Fruit fly (Drosophila melanogaster) whole organism, embryonic: Measurements from ENCODE around the gene U2af50.
A peak's percentile ranks its signal among the peaks of the same experiment; 100 is the strongest.

Experiments
- Ada2b ChIP-seq: fragments of 200-800 bp; sonication (Bioruptor generic); IDR thresholded peaks from 2 replicates; pipeline ENCODE4 v1.3.6; 2022; ENCODE audit warnings: missing biosample characterization, missing genetic modification characterization
- CG11696 ChIP-seq: fragments of 200-800 bp; sonication (Bioruptor generic); IDR thresholded peaks from 2 replicates; pipeline ENCODE4 v1.3.6; 2022; ENCODE audit warnings: missing biosample characterization, missing genetic modification characterization
- CG12071 ChIP-seq: fragments of 200-800 bp; sonication (Bioruptor generic); optimal IDR thresholded peaks from 3 replicates; lab custom pipeline; 2018; ENCODE audit warnings: missing biosample characterization, mild to moderate bottlenecking, missing genetic modification characterization
- CG13894 ChIP-seq: fragments of 200-800 bp; sonication (Bioruptor generic); optimal IDR thresholded peaks from 3 replicates; lab custom pipeline; 2018; ENCODE audit warnings: missing biosample characterization, mild to moderate bottlenecking, missing genetic modification characterization, moderate library complexity
- CG14050 ChIP-seq: fragments of 200-800 bp; sonication (Bioruptor generic); IDR thresholded peaks from 3 replicates; pipeline ENCODE4 v1.3.6; 2022; ENCODE audit warnings: missing biosample characterization, missing genetic modification characterization
- CG15269 ChIP-seq: fragments of 200-800 bp; sonication (Bioruptor generic); optimal IDR thresholded peaks from 2 replicates; lab custom pipeline; 2018; ENCODE audit warnings: missing biosample characterization, mild to moderate bottlenecking, missing genetic modification characterization, moderate library complexity
- CG15514 ChIP-seq: fragments of 200-800 bp; sonication (Bioruptor generic); optimal IDR thresholded peaks from 3 replicates; lab custom pipeline; 2017; ENCODE audit warnings: missing biosample characterization, missing genetic modification characterization, mild to moderate bottlenecking, moderate library complexity, missing genetic modification reagents
- CG16779 ChIP-seq: fragments of 200-800 bp; sonication (Bioruptor generic); IDR thresholded peaks from 2 replicates; pipeline ENCODE4 v1.3.6; 2022; ENCODE audit warnings: missing biosample characterization, missing genetic modification characterization
- CG1792 ChIP-seq: fragments of 200-800 bp; sonication (Bioruptor generic); optimal IDR thresholded peaks from 2 replicates; lab custom pipeline; 2016; ENCODE audit warnings: missing biosample characterization, missing genetic modification characterization
- CG18011 ChIP-seq: fragments of 200-800 bp; sonication (Bioruptor generic); optimal IDR thresholded peaks from 2 replicates; lab custom pipeline; 2017; ENCODE audit warnings: missing biosample characterization, missing genetic modification characterization, mild to moderate bottlenecking, moderate library complexity, missing genotype
- CG18599 ChIP-seq: fragments of 200-800 bp; sonication (Bioruptor generic); optimal IDR thresholded peaks from 3 replicates; lab custom pipeline; 2017; ENCODE audit warnings: missing biosample characterization, missing genetic modification characterization, mild to moderate bottlenecking, moderate library complexity, missing genetic modification reagents
- CG2678 ChIP-seq: fragments of 200-800 bp; sonication (Bioruptor generic); optimal IDR thresholded peaks from 3 replicates; lab custom pipeline; 2019; ENCODE audit warnings: missing biosample characterization, mild to moderate bottlenecking, missing genetic modification characterization, moderate library complexity
- CG30403 ChIP-seq: fragments of 200-800 bp; sonication (Bioruptor generic); optimal IDR thresholded peaks from 3 replicates; lab custom pipeline; 2016; ENCODE audit warnings: missing biosample characterization, missing genetic modification characterization
- CG31365 ChIP-seq: fragments of 200-800 bp; sonication (Bioruptor generic); optimal IDR thresholded peaks from 2 replicates; lab custom pipeline; 2018; ENCODE audit warnings: missing biosample characterization, mild to moderate bottlenecking, missing genetic modification characterization
- CG32772 ChIP-seq: fragments of 200-800 bp; sonication (Bioruptor generic); IDR thresholded peaks from 2 replicates; pipeline ENCODE4 v1.3.6; 2022; ENCODE audit warnings: missing biosample characterization, missing genetic modification characterization
- CG3838 ChIP-seq: fragments of 200-800 bp; sonication (Bioruptor generic); optimal IDR thresholded peaks from 3 replicates; lab custom pipeline; 2016; ENCODE audit warnings: missing biosample characterization, missing genetic modification characterization
- CG4360 ChIP-seq: fragments of 200-800 bp; sonication (Bioruptor generic); IDR thresholded peaks from 2 replicates; pipeline ENCODE4 v1.3.6; 2022; ENCODE audit warnings: missing biosample characterization, missing genetic modification characterization
- CG4854 ChIP-seq: fragments of 200-800 bp; sonication (Bioruptor generic); optimal IDR thresholded peaks from 2 replicates; lab custom pipeline; 2016; ENCODE audit warnings: missing biosample characterization, missing genetic modification characterization, inconsistent platforms
- CG7357 ChIP-seq: fragments of 200-800 bp; sonication (Bioruptor generic); IDR thresholded peaks from 3 replicates; pipeline ENCODE4 v1.3.6; 2022; ENCODE audit warnings: missing biosample characterization, missing genetic modification characterization
- CG7372 ChIP-seq: fragments of 200-800 bp; sonication (Bioruptor generic); IDR thresholded peaks from 2 replicates; pipeline ENCODE4 v1.3.6; 2022; ENCODE audit warnings: missing biosample characterization, missing genetic modification characterization
- CG7839 ChIP-seq: fragments of 200-800 bp; sonication (Bioruptor generic); optimal IDR thresholded peaks from 3 replicates; lab custom pipeline; 2018; ENCODE audit warnings: missing biosample characterization, mild to moderate bottlenecking, missing genetic modification characterization, moderate library complexity
- D ChIP-seq, 2 experiments: fragments of 200-800 bp in 1 of 2; fragments of >200 bp in 1 of 2; sonication (Bioruptor generic) in 1 of 2; optimal IDR thresholded peaks; 2 replicates in 1 of 2; 3 replicates in 1 of 2; lab custom pipeline; 2017; ENCODE audit warnings: mild to moderate bottlenecking in 1 of 2, missing biosample characterization in 1 of 2, missing genetic modification characterization in 1 of 2, missing genetic modification reagents in 1 of 2
- Doc3 ChIP-seq: fragments of 200-800 bp; sonication (Bioruptor generic); IDR thresholded peaks from 3 replicates; pipeline ENCODE4 v1.3.6; 2022; ENCODE audit warnings: missing biosample characterization, missing genetic modification characterization; ENCODE audit not compliant: partially characterized antibody
- Drgx ChIP-seq: fragments of 200-800 bp; sonication (Bioruptor generic); IDR thresholded peaks from 2 replicates; pipeline ENCODE4 v1.3.6; 2022; ENCODE audit warnings: missing biosample characterization, missing genetic modification characterization
- E2f1 ChIP-seq: fragments of 200-800 bp; sonication (Bioruptor generic); IDR thresholded peaks from 2 replicates; pipeline ENCODE4 v1.3.6; 2022; ENCODE audit warnings: missing biosample characterization, missing genetic modification characterization
- HHEX ChIP-seq: fragments of 200-800 bp; sonication (Bioruptor generic); optimal IDR thresholded peaks from 3 replicates; lab custom pipeline; 2017; ENCODE audit warnings: missing biosample characterization, mild to moderate bottlenecking, missing genetic modification characterization, missing genetic modification reagents
- Lim3 ChIP-seq: fragments of 200-800 bp; sonication (Bioruptor generic); IDR thresholded peaks from 2 replicates; pipeline ENCODE4 v1.3.6; 2022; ENCODE audit warnings: missing biosample characterization, missing genetic modification characterization
- MBD-R2 ChIP-seq: fragments of 200-800 bp; sonication (Bioruptor generic); IDR thresholded peaks from 2 replicates; pipeline ENCODE4 v1.3.6; 2022; ENCODE audit warnings: missing biosample characterization, missing genetic modification characterization
- Neu2 ChIP-seq: fragments of 200-800 bp; sonication (Bioruptor generic); optimal IDR thresholded peaks from 3 replicates; lab custom pipeline; 2016; ENCODE audit warnings: missing biosample characterization, missing genetic modification characterization, borderline replicate concordance
- Ravus ChIP-seq: fragments of 200-800 bp; sonication (Bioruptor generic); IDR thresholded peaks from 2 replicates; pipeline ENCODE4 v1.3.6; 2022; ENCODE audit warnings: missing biosample characterization, missing genetic modification characterization
- Scr ChIP-seq: fragments of 200-800 bp; sonication (Bioruptor generic); IDR thresholded peaks from 2 replicates; pipeline ENCODE4 v1.3.6; 2022; ENCODE audit warnings: missing biosample characterization, missing genetic modification characterization; ENCODE audit not compliant: partially characterized antibody
- Sox100B ChIP-seq: fragments of 200-800 bp; sonication (Bioruptor generic); optimal IDR thresholded peaks from 3 replicates; lab custom pipeline; 2018; ENCODE audit warnings: missing biosample characterization, mild to moderate bottlenecking, missing genetic modification characterization
- ase ChIP-seq: fragments of 200-800 bp; sonication (Bioruptor generic); IDR thresholded peaks from 3 replicates; pipeline ENCODE4 v1.3.6; 2022; ENCODE audit warnings: missing biosample characterization, missing genetic modification characterization
- ash1 ChIP-seq: fragments of 200-800 bp; sonication (Bioruptor generic); optimal IDR thresholded peaks from 2 replicates; lab custom pipeline; 2018; ENCODE audit warnings: missing biosample characterization, mild to moderate bottlenecking, missing genetic modification characterization
- cato ChIP-seq: fragments of 200-800 bp; sonication (Bioruptor generic); optimal IDR thresholded peaks from 2 replicates; lab custom pipeline; 2016; ENCODE audit warnings: missing biosample characterization, missing genetic modification characterization, borderline replicate concordance
- chinmo ChIP-seq: fragments of 200-800 bp; sonication (Bioruptor generic); IDR thresholded peaks from 4 replicates; pipeline ENCODE4 v1.3.6; 2022; ENCODE audit warnings: missing biosample characterization, missing genetic modification characterization; ENCODE audit not compliant: partially characterized antibody
- dm ChIP-seq: fragments of 200-800 bp; sonication (Bioruptor generic); optimal IDR thresholded peaks from 3 replicates; lab custom pipeline; 2016; ENCODE audit warnings: missing biosample characterization, missing genetic modification characterization
- ems ChIP-seq: fragments of 200-800 bp; sonication (Bioruptor generic); optimal IDR thresholded peaks from 3 replicates; lab custom pipeline; 2016; ENCODE audit warnings: missing biosample characterization, missing genetic modification characterization
- esg ChIP-seq: fragments of 200-800 bp; sonication (Bioruptor generic); conservative IDR thresholded peaks from 2 replicates; pipeline ENCODE4 v1.3.6; 2022; ENCODE audit warnings: missing biosample characterization, missing genetic modification characterization
- gcm ChIP-seq: fragments of 200-800 bp; sonication (Bioruptor generic); optimal IDR thresholded peaks from 2 replicates; lab custom pipeline; 2019; ENCODE audit warnings: missing biosample characterization, mild to moderate bottlenecking, missing genetic modification characterization, moderate library complexity
- her ChIP-seq: fragments of 200-800 bp; sonication (Bioruptor generic); optimal IDR thresholded peaks from 2 replicates; lab custom pipeline; 2016; ENCODE audit warnings: missing biosample characterization, missing genetic modification characterization
- ind ChIP-seq: fragments of 200-800 bp; sonication (Bioruptor generic); optimal IDR thresholded peaks from 3 replicates; lab custom pipeline; 2016; ENCODE audit warnings: missing biosample characterization, missing genetic modification characterization
- kah ChIP-seq: fragments of 200-800 bp; sonication (Bioruptor generic); optimal IDR thresholded peaks from 2 replicates; lab custom pipeline; 2018; ENCODE audit warnings: missing biosample characterization, mild to moderate bottlenecking, missing genetic modification characterization
- otp ChIP-seq: fragments of 200-800 bp; sonication (Bioruptor generic); IDR thresholded peaks from 3 replicates; pipeline ENCODE4, ENCODE4 v1.3.6; 2022; ENCODE audit warnings: missing biosample characterization, missing genetic modification characterization
- pita ChIP-seq: fragments of 200-800 bp; sonication (Bioruptor generic); optimal IDR thresholded peaks from 2 replicates; lab custom pipeline; 2017; ENCODE audit warnings: missing biosample characterization, mild to moderate bottlenecking, missing genetic modification characterization
- slbo ChIP-seq: fragments of 200-800 bp; sonication (Bioruptor generic); IDR thresholded peaks from 2 replicates; pipeline ENCODE4 v1.3.6; 2022; ENCODE audit warnings: missing biosample characterization, missing genetic modification characterization
- sqz ChIP-seq: fragments of 200-800 bp; sonication (Bioruptor generic); optimal IDR thresholded peaks from 3 replicates; lab custom pipeline; 2018; ENCODE audit warnings: missing biosample characterization, mild to moderate bottlenecking, missing genetic modification characterization
- ssp ChIP-seq: fragments of 200-800 bp; sonication (Bioruptor generic); IDR thresholded peaks from 2 replicates; pipeline ENCODE4 v1.3.6; 2022; ENCODE audit warnings: missing biosample characterization, missing genetic modification characterization
- trh ChIP-seq: fragments of 200-800 bp; sonication (Bioruptor generic); optimal IDR thresholded peaks from 2 replicates; lab custom pipeline; 2016; ENCODE audit warnings: missing biosample characterization, missing genetic modification characterization
- usp ChIP-seq: fragments of >200 bp; optimal IDR thresholded peaks from 2 replicates; lab custom pipeline; 2017; ENCODE audit warnings: missing biosample characterization, missing genetic modification characterization
- wor ChIP-seq: fragments of 200-800 bp; sonication (Bioruptor generic); IDR thresholded peaks from 2 replicates; pipeline ENCODE4 v1.3.6; 2022; ENCODE audit warnings: missing biosample characterization, missing genetic modification characterization

The U2af50 gene

DNA sequence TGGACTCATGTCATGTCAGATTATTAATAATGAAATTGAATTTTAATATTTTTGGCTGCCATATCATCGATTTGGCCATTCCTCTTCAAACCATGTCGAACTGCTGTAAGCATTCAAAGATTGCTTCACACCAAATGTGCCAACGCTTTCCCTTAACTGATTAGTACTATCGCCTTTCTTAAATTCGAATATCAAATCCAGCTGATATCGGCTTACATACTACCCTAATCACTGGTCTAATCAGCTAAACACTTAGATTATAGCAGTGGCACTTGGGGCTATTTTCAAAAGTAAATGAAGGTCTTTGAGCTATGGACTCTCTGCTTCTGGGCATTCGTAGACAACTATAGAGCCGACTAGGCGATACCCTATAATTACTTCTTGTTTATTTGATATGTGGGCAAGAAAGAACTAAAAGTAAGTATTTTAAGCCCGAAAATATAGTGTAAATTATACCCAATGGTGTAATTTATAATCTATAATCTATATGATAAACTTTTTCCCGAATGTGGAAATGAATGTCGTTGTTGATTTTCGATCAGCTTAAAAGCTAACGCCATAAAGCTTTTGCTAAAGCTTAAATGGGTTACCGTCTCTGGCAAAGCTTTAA, 45.1 kb upstream of the U2af50 start (continued):
- TF ChIP-seq MBD-R2 (GFP tag; lab: Robert Waterston, UW) = peak; percentile 46; the same call in 1 of the 2 replicates
- no peak for TF ChIP-seq CG4854 (GFP tag; lab: Kevin White, UChicago)
- TF ChIP-seq ase (GFP tag; lab: Robert Waterston, UW) = peak; percentile 62; the same call in 1 of the 3 replicates
- TF ChIP-seq CG3838 (GFP tag; lab: Kevin White, UChicago) = peak; percentile 8
- peak; percentile 53; the same call in 1 of the 2 replicates for TF ChIP-seq ssp
- peak; percentile 77 for TF ChIP-seq CG12071 (GFP tag; lab: Kevin White, UChicago)
- TF ChIP-seq CG15269 (tag; lab: Kevin White, UChicago) = peak; percentile 89
- TF ChIP-seq CG31365 (tag; lab: Kevin White, UChicago) = peak; percentile 47
- TF ChIP-seq CG13894 = no peak
- peak; percentile 67; the same call in 2 of the 3 replicates for TF ChIP-seq otp (GFP tag; lab: Robert Waterston, UW)
- TF ChIP-seq wor (GFP tag; lab: Robert Waterston, UW) = peak; percentile 27; the same call in 1 of the 2 replicates
- peak; percentile 84 for TF ChIP-seq CG18599 (GFP tag; lab: Kevin White, UChicago)
- TF ChIP-seq kah = peak; percentile 33
- TF ChIP-seq esg = peak; percentile 69
- TF ChIP-seq Doc3 = no peak
- TF ChIP-seq Ada2b (GFP tag; lab: Robert Waterston, UW) = peak; percentile 85
- TF ChIP-seq dm = peak; percentile 9
- peak; percentile 80 for TF ChIP-seq CG16779
- peak; percentile 63 for TF ChIP-seq CG32772 (GFP tag; lab: Robert Waterston, UW)
- peak; percentile 77 for TF ChIP-seq E2f1 (GFP tag; lab: Robert Waterston, UW)
- TF ChIP-seq ash1 (GFP tag; lab: Kevin White, UChicago) = no peak
- peak; percentile 5 for TF ChIP-seq CG18011 (GFP tag; lab: Kevin White, UChicago)
- peak; percentile 85 for TF ChIP-seq slbo (GFP tag; lab: Robert Waterston, UW)
- TF ChIP-seq CG7357 (GFP tag; lab: Robert Waterston, UW) = peak; percentile 67; the same call in 2 of the 3 replicates
- TF ChIP-seq CG4360 (GFP tag; lab: Robert Waterston, UW) = no peak
- TF ChIP-seq Lim3 (GFP tag; lab: Robert Waterston, UW) = no peak
- peak; percentile 90 for TF ChIP-seq CG7839 (tag; lab: Kevin White, UChicago)
- TF ChIP-seq Drgx (GFP tag; lab: Robert Waterston, UW) = peak; percentile 90
- TF ChIP-seq CG7372 (GFP tag; lab: Robert Waterston, UW) = 0 out of 2 replicates have a peak, but pooled peaks have one; percentile 26
- peak; percentile 89 for TF ChIP-seq CG2678 (tag; lab: Kevin White, UChicago)
- peak; percentile 79 for TF ChIP-seq CG15514 (GFP tag; lab: Kevin White, UChicago)
- TF ChIP-seq cato (GFP tag; lab: Kevin White, UChicago) = no peak
- TF ChIP-seq CG14050 (GFP tag; lab: Robert Waterston, UW) = peak; percentile 63
- TF ChIP-seq ind = peak; percentile 78
- no peak for TF ChIP-seq Sox100B (GFP tag; lab: Kevin White, UChicago)
- peak; percentile 45 for TF ChIP-seq trh (GFP tag; lab: Kevin White, UChicago)

DNA sequence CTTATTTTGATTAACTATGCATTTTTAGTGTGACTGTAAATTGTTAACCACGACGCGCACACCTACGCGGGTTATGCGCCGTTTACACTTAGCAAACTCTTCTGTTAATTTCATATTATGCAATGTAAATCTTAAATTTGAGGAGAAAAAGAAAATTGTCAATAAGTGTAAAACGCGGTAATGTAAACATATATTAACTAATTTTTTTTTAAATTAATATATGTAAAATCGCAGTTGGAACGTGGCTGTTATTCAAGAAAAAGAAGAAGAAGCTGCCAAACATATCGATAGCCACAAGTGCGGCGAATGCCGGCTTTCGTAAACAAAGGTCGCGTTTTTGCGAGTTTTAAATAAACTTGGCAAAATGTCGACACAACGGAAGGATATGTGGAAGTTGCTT, 32.6 kb upstream of the U2af50 start, which contains the start of the genes TH1 and mei-41:
Gene TH1 (minus strand): TSS at position 42 of the 400 bp plus-strand sequence.
Gene mei-41 (plus strand): TSS at position 302 of the 400 bp plus-strand sequence.
- TF ChIP-seq sqz (GFP tag; lab: Kevin White, UChicago) (no peak), Scr (peak; percentile 58), ems (GFP tag; lab: Kevin White, UChicago) (peak; percentile 59), gcm (no peak), usp (no peak), CG30403 (GFP tag; lab: Kevin White, UChicago) (peak; percentile 90), Ravus (GFP tag; lab: Robert Waterston, UW) (peak; percentile 87), pita (GFP tag; lab: Kevin White, UChicago) (no peak), Neu2 (GFP tag; lab: Kevin White, UChicago) (no peak), D (optimal IDR thresholded peaks at IDR 0.05; lab: Kevin White, UChicago) (no peak), D (GFP tag; optimal IDR thresholded peaks at IDR 0.05; lab: Kevin White, UChicago) (peak; percentile 80), CG1792 (GFP tag; lab: Kevin White, UChicago) (no peak), HHEX (peak; percentile 72), CG11696 (peak; percentile 84), her (peak; percentile 7), chinmo (GFP tag; lab: Robert Waterston, UW) (0 out of 4 replicates have a peak, but pooled peaks have one; percentile 13)
